Fruit fly (Drosophila melanogaster) whole organism, wandering third instar larva: ENCODE data around the gene chic.

Experiments
- Abd-B ChIP-seq: fragments of >200 bp; optimal IDR thresholded peaks from 2 replicates; lab custom pipeline; 2017; ENCODE audit warnings: missing biosample characterization, missing genetic modification characterization
- CG32264 ChIP-seq: fragments of 200-800 bp; sonication (Bioruptor generic); optimal IDR thresholded peaks from 2 replicates; lab custom pipeline; 2016; ENCODE audit warnings: missing biosample characterization, missing genetic modification characterization
- CG9705 ChIP-seq: fragments of 200-800 bp; sonication (Bioruptor generic); optimal IDR thresholded peaks from 2 replicates; lab custom pipeline; 2018; ENCODE audit warnings: missing biosample characterization, mild to moderate bottlenecking, missing genetic modification characterization
- CrebA ChIP-seq: fragments of 200-800 bp; sonication (Bioruptor generic); optimal IDR thresholded peaks from 2 replicates; lab custom pipeline; 2016; ENCODE audit warnings: missing biosample characterization, mild to moderate bottlenecking, missing genetic modification characterization, borderline replicate concordance
- Dfd ChIP-seq: fragments of >200 bp; optimal IDR thresholded peaks from 2 replicates; lab custom pipeline; 2017; ENCODE audit warnings: missing biosample characterization, missing genetic modification characterization
- Dif ChIP-seq: fragments of 200-275, 200-300 bp; sonication (Bioruptor generic); optimal IDR thresholded peaks from 2 replicates; lab custom pipeline; 2018; ENCODE audit warnings: missing biosample characterization, missing genetic modification characterization; ENCODE audit not compliant: partially characterized antibody
- GATAd ChIP-seq: sonication (Bioruptor generic); optimal IDR thresholded peaks from 2 replicates; lab custom pipeline; 2016; ENCODE audit warnings: missing biosample characterization, missing genetic modification characterization
- HLH106 ChIP-seq: fragments of 200-800 bp; optimal IDR thresholded peaks from 3 replicates; lab custom pipeline; 2019; ENCODE audit warnings: missing biosample characterization, mild to moderate bottlenecking, missing genetic modification characterization, moderate library complexity
- Hnf4 ChIP-seq: fragments of 200-800 bp; sonication (Bioruptor generic); optimal IDR thresholded peaks from 2 replicates; lab custom pipeline; 2016; ENCODE audit warnings: missing biosample characterization, mild to moderate bottlenecking, missing genetic modification characterization
- Hr78 ChIP-seq: fragments of >200 bp; optimal IDR thresholded peaks from 2 replicates; lab custom pipeline; 2017; ENCODE audit warnings: missing biosample characterization, missing genetic modification characterization
- Hr83 ChIP-seq: fragments of 200-300 bp; sonication (Bioruptor generic); optimal IDR thresholded peaks from 2 replicates; lab custom pipeline; 2016; ENCODE audit warnings: missing biosample characterization, mild to moderate bottlenecking, missing genetic modification characterization, moderate library complexity; ENCODE audit not compliant: poor library complexity, severe bottlenecking
- Jra ChIP-seq: sonication (Bioruptor generic); optimal IDR thresholded peaks from 2 replicates; lab custom pipeline; 2016; ENCODE audit warnings: missing biosample characterization, missing genetic modification characterization
- Mio ChIP-seq: sonication (Bioruptor generic); optimal IDR thresholded peaks from 2 replicates; lab custom pipeline; 2016; ENCODE audit warnings: missing biosample characterization, missing genetic modification characterization
- Myc ChIP-seq: fragments of >200 bp; optimal IDR thresholded peaks from 2 replicates; lab custom pipeline; 2017
- N ChIP-seq: fragments of >200 bp; optimal IDR thresholded peaks from 2 replicates; lab custom pipeline; 2018; ENCODE audit warnings: missing biosample characterization, missing external identifiers, missing genetic modification characterization
- OdsH ChIP-seq: fragments of 200-800 bp; sonication (Bioruptor generic); optimal IDR thresholded peaks from 2 replicates; lab custom pipeline; 2016; ENCODE audit warnings: missing biosample characterization, mild to moderate bottlenecking, missing genetic modification characterization
- Rel ChIP-seq, 2 experiments: fragments of 200-800 bp; sonication (Bioruptor generic) in 1 of 2; optimal IDR thresholded peaks; 2 replicates in 1 of 2; 3 replicates in 1 of 2; lab custom pipeline; 2016 to 2019; ENCODE audit warnings: mild to moderate bottlenecking in 2 of 2, missing biosample characterization in 2 of 2, missing genetic modification characterization in 2 of 2, moderate library complexity in 1 of 2
- Sp1 ChIP-seq: fragments of 200-800 bp; sonication (Bioruptor generic); optimal IDR thresholded peaks from 3 replicates; lab custom pipeline; 2019; ENCODE audit warnings: missing biosample characterization, mild to moderate bottlenecking, missing genetic modification characterization, moderate library complexity
- Vsx2 ChIP-seq: fragments of 200-300, 225-300 bp; sonication (Bioruptor generic); optimal IDR thresholded peaks from 2 replicates; lab custom pipeline; 2018; ENCODE audit warnings: missing biosample characterization, missing genetic modification characterization; ENCODE audit not compliant: partially characterized antibody
- br ChIP-seq: fragments of 200-800 bp; sonication (Bioruptor generic); optimal IDR thresholded peaks from 2 replicates; lab custom pipeline; 2016; ENCODE audit warnings: missing biosample characterization, missing genetic modification characterization
- brk ChIP-seq: fragments of 200-800 bp; sonication (Bioruptor generic); optimal IDR thresholded peaks from 2 replicates; lab custom pipeline; 2016; ENCODE audit warnings: missing biosample characterization, mild to moderate bottlenecking, missing genetic modification characterization
- dl ChIP-seq, 2 experiments: fragments of 175-275, 200-275 bp in 1 of 2; fragments of 200-275 bp in 1 of 2; sonication (Bioruptor generic); optimal IDR thresholded peaks; lab custom pipeline; 2018; ENCODE audit warnings: mild to moderate bottlenecking in 2 of 2, missing biosample characterization in 2 of 2, missing genetic modification characterization in 2 of 2, moderate library complexity in 2 of 2; ENCODE audit not compliant: partially characterized antibody in 2 of 2, insufficient read depth in 1 of 2
- dmrt93B ChIP-seq: fragments of 200-800 bp; sonication (Bioruptor generic); optimal IDR thresholded peaks from 2 replicates; lab custom pipeline; 2018; ENCODE audit warnings: missing biosample characterization, mild to moderate bottlenecking, missing genetic modification characterization
- dsf ChIP-seq: sonication (Bioruptor generic); optimal IDR thresholded peaks from 2 replicates; lab custom pipeline; 2016; ENCODE audit warnings: missing biosample characterization, missing genetic modification characterization, borderline replicate concordance
- ey ChIP-seq: fragments of 200-800 bp; sonication (Bioruptor generic); optimal IDR thresholded peaks from 2 replicates; lab custom pipeline; 2016; ENCODE audit warnings: missing biosample characterization, missing genetic modification characterization
- foxo ChIP-seq, 2 experiments: fragments of 200-800 bp; sonication (Bioruptor generic); optimal IDR thresholded peaks; 2 replicates in 1 of 2; 3 replicates in 1 of 2; lab custom pipeline; 2016 to 2017; ENCODE audit warnings: missing biosample characterization in 2 of 2, missing genetic modification characterization in 2 of 2
- fru ChIP-seq: fragments of 200-800 bp; sonication (Bioruptor generic); optimal IDR thresholded peaks from 3 replicates; lab custom pipeline; 2016; ENCODE audit warnings: missing biosample characterization, mild to moderate bottlenecking, missing genetic modification characterization
- h ChIP-seq: fragments of 200-800 bp; sonication (Bioruptor generic); optimal IDR thresholded peaks from 3 replicates; lab custom pipeline; 2016; ENCODE audit warnings: missing biosample characterization, mild to moderate bottlenecking, missing genetic modification characterization
- jim ChIP-seq: fragments of 175-275, 200-325 bp; sonication (Bioruptor generic); optimal IDR thresholded peaks from 2 replicates; lab custom pipeline; 2016; ENCODE audit warnings: missing biosample characterization, mild to moderate bottlenecking, missing genetic modification characterization
- lola ChIP-seq: fragments of >200 bp; optimal IDR thresholded peaks from 2 replicates; lab custom pipeline; 2017; ENCODE audit warnings: missing biosample characterization, missing genetic modification characterization
- pan ChIP-seq: fragments of >200 bp; optimal IDR thresholded peaks from 2 replicates; lab custom pipeline; 2017
- psq ChIP-seq: fragments of 200-800 bp; sonication (Bioruptor generic); optimal IDR thresholded peaks from 3 replicates; lab custom pipeline; 2017; ENCODE audit warnings: missing biosample characterization, mild to moderate bottlenecking, missing genetic modification characterization, moderate library complexity
- rgr ChIP-seq: fragments of 200-800 bp; sonication (Bioruptor generic); optimal IDR thresholded peaks from 3 replicates; lab custom pipeline; 2016; ENCODE audit warnings: missing biosample characterization, mild to moderate bottlenecking, missing genetic modification characterization
- sage ChIP-seq: fragments of 200-800 bp; sonication (Bioruptor generic); optimal IDR thresholded peaks from 2 replicates; lab custom pipeline; 2016; ENCODE audit warnings: missing biosample characterization, mild to moderate bottlenecking, missing genetic modification characterization
- sv ChIP-seq: fragments of 200-800 bp; sonication (Bioruptor generic); optimal IDR thresholded peaks from 3 replicates; lab custom pipeline; 2016; ENCODE audit warnings: missing biosample characterization, missing genetic modification characterization
- tai ChIP-seq: sonication (Bioruptor generic); optimal IDR thresholded peaks from 2 replicates; lab custom pipeline; 2016; ENCODE audit warnings: missing biosample characterization, missing genetic modification characterization
- usp ChIP-seq: fragments of >200 bp; optimal IDR thresholded peaks from 2 replicates; lab custom pipeline; 2017; ENCODE audit warnings: missing biosample characterization, missing genetic modification characterization
- woc ChIP-seq: sonication (Bioruptor generic); optimal IDR thresholded peaks from 2 replicates; lab custom pipeline; 2016; ENCODE audit warnings: missing biosample characterization, mild to moderate bottlenecking, missing genetic modification characterization

Gene chic

dm6 chr2L:5956706-5957105, 24.1 kb downstream of the chic start, which contains the start of the genes CG13998 and Vm26Ab:
Gene CG13998 (minus strand): TSS chr2L:5956819.
Gene Vm26Ab (plus strand): TSS chr2L:5957004.
- TF ChIP-seq psq (no peak), CG9705 (no peak), dsf (GFP tag; lab: Kevin White, UChicago) (no peak), Hr78 (GFP tag; lab: Kevin White, UChicago) (no peak), OdsH (no peak), Mio (no peak), dmrt93B (GFP tag; lab: Kevin White, UChicago) (no peak), br (no peak), N (no peak), Abd-B (no peak), sv (GFP tag; lab: Kevin White, UChicago) (no peak), HLH106 (tag; lab: Kevin White, UChicago) (no peak)

dm6 chr2L:5956153-5956552, 24.7 kb downstream of the chic start, which contains the start of gene CG13999:
Gene CG13999 (minus strand): TSS chr2L:5956466.
- TF ChIP-seq dmrt93B (GFP tag; lab: Kevin White, UChicago): no peak
- TF ChIP-seq lola (GFP tag; lab: Kevin White, UChicago): no peak
- no peak for TF ChIP-seq Hr83
- no peak for TF ChIP-seq Rel (GFP tag; optimal IDR thresholded peaks at IDR 0.05; lab: Kevin White, UChicago)
- no peak for TF ChIP-seq Rel (tag; optimal IDR thresholded peaks at IDR 0.05; lab: Kevin White, UChicago)
- no peak for TF ChIP-seq OdsH
- TF ChIP-seq HLH106 (tag; lab: Kevin White, UChicago): no peak
- no peak for TF ChIP-seq sv (GFP tag; lab: Kevin White, UChicago)
- TF ChIP-seq ey (GFP tag; lab: Kevin White, UChicago): no peak
- no peak for TF ChIP-seq h
- TF ChIP-seq fru (GFP tag; lab: Kevin White, UChicago): no peak
- no peak for TF ChIP-seq psq
- TF ChIP-seq Jra (GFP tag; lab: Kevin White, UChicago): no peak
- TF ChIP-seq Hnf4 (GFP tag; lab: Kevin White, UChicago): no peak
- no peak for TF ChIP-seq Vsx2 (GFP tag; lab: Kevin White, UChicago)
- TF ChIP-seq CG9705: no peak
- TF ChIP-seq tai (GFP tag; lab: Kevin White, UChicago): no peak
- no peak for TF ChIP-seq Abd-B

dm6 chr2L:5948775-5949526, 31.9 kb downstream of the chic start, which contains the start of gene CG9044:
Gene CG9044 (plus strand): TSS chr2L:5949450.
- TF ChIP-seq jim (GFP tag; lab: Kevin White, UChicago) (no peak), GATAd (peak; percentile 35), Vsx2 (GFP tag; lab: Kevin White, UChicago) (no peak), h (peak; percentile 77), psq (peak; percentile 54), Rel (GFP tag; optimal IDR thresholded peaks at IDR 0.05; lab: Kevin White, UChicago) (no peak), Rel (tag; optimal IDR thresholded peaks at IDR 0.05; lab: Kevin White, UChicago) (no peak), Myc (lab: Kevin White, UChicago) (no peak), br (no peak), HLH106 (tag; lab: Kevin White, UChicago) (peak; percentile 71), rgr (GFP tag; lab: Kevin White, UChicago) (no peak), woc (GFP tag; lab: Kevin White, UChicago) (peak; percentile 92), Mio (no peak), sage (GFP tag; lab: Kevin White, UChicago) (no peak), CG32264 (GFP tag; lab: Kevin White, UChicago) (no peak), Abd-B (no peak), pan (lab: Kevin White, UChicago) (no peak), Jra (GFP tag; lab: Kevin White, UChicago) (peak; percentile 49), brk (GFP tag; lab: Kevin White, UChicago) (no peak), sv (GFP tag; lab: Kevin White, UChicago) (no peak), Hnf4 (GFP tag; lab: Kevin White, UChicago) (no peak), foxo (GFP tag; optimal IDR thresholded peaks at IDR 0.05; lab: Kevin White, UChicago) (no peak), CrebA (GFP tag; lab: Kevin White, UChicago) (no peak), Hr78 (GFP tag; lab: Kevin White, UChicago) (no peak), usp (no peak), Dfd (no peak), OdsH (peak; percentile 32), N (no peak), dsf (GFP tag; lab: Kevin White, UChicago) (peak; percentile 76), tai (GFP tag; lab: Kevin White, UChicago) (no peak), ey (GFP tag; lab: Kevin White, UChicago) (peak; percentile 70), fru (GFP tag; lab: Kevin White, UChicago) (no peak), dmrt93B (GFP tag; lab: Kevin White, UChicago) (no peak), Sp1 (GFP tag; lab: Kevin White, UChicago) (no peak), dl (GFP tag; optimal IDR thresholded peaks at IDR 0.05; lab: Kevin White, UChicago; ENCODE audit: insufficient read depth in 1 of 2, partially characterized antibody in 2 of 2) (no peak), Hr83 (peak; percentile 38), CG9705 (peak; percentile 35), lola (GFP tag; lab: Kevin White, UChicago) (no peak), Dif (GFP tag; lab: Kevin White, UChicago) (no peak)
